Worm (Caenorhabditis elegans) whole organism, early embryonic: ENCODE measurements around the gene ZK180.7.

ENCODE experiments used
- B0310.2 ChIP-seq: sonication (generic microtip); optimal IDR thresholded peaks from 2 replicates; lab custom pipeline; 2016; ENCODE audit warnings: mild to moderate bottlenecking, missing genetic modification characterization, missing compliant biosample characterization
- F13C5.2 ChIP-seq: sonication (generic microtip); optimal IDR thresholded peaks from 2 replicates; lab custom pipeline; 2017; ENCODE audit warnings: mild to moderate bottlenecking, missing genetic modification characterization, inconsistent platforms, missing compliant biosample characterization
- aly-1 ChIP-seq: sonication (generic microtip); optimal IDR thresholded peaks from 2 replicates; lab custom pipeline; 2016; ENCODE audit warnings: missing genetic modification characterization, missing compliant biosample characterization
- ama-1 ChIP-seq: fragments of 150-350 bp; optimal IDR thresholded peaks from 2 replicates; lab custom pipeline; 2014
- ceh-13 ChIP-seq: fragments of 200-800 bp; sonication (Bioruptor generic); optimal IDR thresholded peaks from 2 replicates; lab custom pipeline; 2018; ENCODE audit warnings: mild to moderate bottlenecking, missing genetic modification characterization, missing compliant biosample characterization
- ceh-36 ChIP-seq: sonication (generic microtip); optimal IDR thresholded peaks from 2 replicates; lab custom pipeline; 2016; ENCODE audit warnings: missing genetic modification characterization, inconsistent platforms, missing compliant biosample characterization
- ets-7 ChIP-seq: sonication (generic microtip); optimal IDR thresholded peaks from 2 replicates; lab custom pipeline; 2016; ENCODE audit warnings: missing genotype, missing genetic modification characterization, missing compliant biosample characterization
- flt-1 ChIP-seq: fragments of 200-800 bp; sonication (Bioruptor generic); IDR thresholded peaks from 2 replicates; pipeline ENCODE4 v1.3.6; 2022; ENCODE audit warnings: missing genetic modification characterization, missing compliant biosample characterization
- hmbx-1 ChIP-seq: sonication (generic microtip); optimal IDR thresholded peaks from 2 replicates; lab custom pipeline; 2016; ENCODE audit warnings: mild to moderate bottlenecking, missing genetic modification characterization, missing compliant biosample characterization
- hmg-4 ChIP-seq: fragments of 200-800 bp; sonication (Bioruptor generic); optimal IDR thresholded peaks from 2 replicates; lab custom pipeline; 2018; ENCODE audit warnings: mild to moderate bottlenecking, missing genetic modification characterization, missing compliant biosample characterization
- hnd-1 ChIP-seq: sonication (generic microtip); optimal IDR thresholded peaks from 2 replicates; lab custom pipeline; 2016; ENCODE audit warnings: missing genetic modification characterization, missing compliant biosample characterization
- pes-1 ChIP-seq: fragments of 200-800 bp; sonication (Bioruptor generic); IDR thresholded peaks from 2 replicates; pipeline ENCODE4 v1.3.6; 2022; ENCODE audit warnings: missing genetic modification reagents, missing genetic modification characterization, missing compliant biosample characterization
- scrt-1 ChIP-seq: fragments of 200-800 bp; sonication (Bioruptor generic); IDR thresholded peaks from 2 replicates; pipeline ENCODE4 v1.3.6; 2022; ENCODE audit warnings: missing genetic modification characterization, missing compliant biosample characterization
- sea-1 ChIP-seq: fragments of 200-800 bp; sonication (Bioruptor generic); conservative IDR thresholded peaks from 2 replicates; pipeline ENCODE4 v1.3.6; 2022; ENCODE audit warnings: missing genetic modification characterization, missing compliant biosample characterization
- tbx-11 ChIP-seq: fragments of 200-800 bp; sonication (Bioruptor generic); IDR thresholded peaks from 2 replicates; pipeline ENCODE4 v1.3.6; 2022; ENCODE audit warnings: missing genetic modification characterization, missing compliant biosample characterization
- tbx-37 ChIP-seq: fragments of 200-800 bp; sonication (Bioruptor generic); conservative IDR thresholded peaks from 2 replicates; pipeline ENCODE4 v1.3.6; 2022; ENCODE audit warnings: missing genetic modification reagents, missing genetic modification characterization, missing compliant biosample characterization
- tra-4 ChIP-seq: sonication (generic microtip); optimal IDR thresholded peaks from 2 replicates; lab custom pipeline; 2017; ENCODE audit warnings: missing genetic modification characterization, missing compliant biosample characterization

ZK180.7 gene

DNA sequence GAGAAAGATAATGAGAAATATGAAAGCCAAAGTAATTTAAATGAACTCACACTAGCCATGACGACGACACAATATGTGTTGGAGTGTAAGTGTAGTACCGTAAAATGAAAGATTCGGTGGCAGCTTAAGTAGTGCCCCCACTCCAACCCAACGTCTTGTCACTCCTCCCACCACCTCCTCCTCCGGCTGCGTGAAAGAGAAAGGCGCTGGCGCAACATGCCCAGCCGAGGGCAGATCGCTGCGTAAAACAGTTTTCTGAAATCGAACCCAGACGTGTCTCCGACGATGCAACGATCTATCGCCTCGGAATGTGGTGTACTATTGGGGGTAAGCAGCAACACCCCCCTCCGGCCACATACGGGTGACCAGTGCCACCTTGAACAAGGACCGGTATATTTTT lies 26.7 kb downstream of the ZK180.7 start, which contains the start of gene ZK180.5:
Gene ZK180.5, minus strand, starts transcription at position 101 of the 400 bp plus-strand sequence.
- TF ChIP-seq ama-1 (lab: Kevin White, UChicago) (no peak), ceh-13 (GFP tag; lab: Kevin White, UChicago) (no peak), ceh-36 (tag; lab: Kevin White, UChicago) (no peak), ets-7 (tag; lab: Kevin White, UChicago) (no peak), hmg-4 (no peak), aly-1 (tag; lab: Kevin White, UChicago) (no peak), sea-1 (GFP tag; lab: Robert Waterston, UW) (no peak), tbx-37 (GFP tag; lab: Robert Waterston, UW) (no peak), F13C5.2 (tag; lab: Kevin White, UChicago) (no peak), flt-1 (GFP tag; lab: Robert Waterston, UW) (no peak), pes-1 (no peak), hnd-1 (tag; lab: Kevin White, UChicago) (no peak), scrt-1 (GFP tag; lab: Robert Waterston, UW) (no peak), B0310.2 (tag; lab: Kevin White, UChicago) (no peak)

DNA sequence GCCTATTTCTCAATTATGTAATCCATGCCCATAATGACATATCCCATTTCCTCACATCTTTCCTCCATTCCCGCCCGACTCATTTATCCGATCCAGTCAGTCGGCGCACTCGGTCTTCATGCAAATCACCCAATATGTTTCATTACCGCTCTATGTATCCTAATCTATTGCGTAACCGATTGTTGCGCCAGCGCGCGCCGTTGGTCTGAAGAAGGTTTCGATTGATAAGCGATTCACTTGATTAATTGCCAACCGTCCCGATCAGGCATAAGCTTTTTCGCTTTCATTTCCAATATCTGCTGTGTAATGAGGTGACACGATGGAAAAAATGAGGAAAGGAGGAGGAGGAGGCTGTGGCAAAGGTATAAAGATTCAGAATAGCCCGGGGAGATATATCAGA lies 27.8 kb downstream of the ZK180.7 start:
- TF ChIP-seq F13C5.2 (tag; lab: Kevin White, UChicago) (no peak), hmg-4 (peak; percentile 10)

DNA sequence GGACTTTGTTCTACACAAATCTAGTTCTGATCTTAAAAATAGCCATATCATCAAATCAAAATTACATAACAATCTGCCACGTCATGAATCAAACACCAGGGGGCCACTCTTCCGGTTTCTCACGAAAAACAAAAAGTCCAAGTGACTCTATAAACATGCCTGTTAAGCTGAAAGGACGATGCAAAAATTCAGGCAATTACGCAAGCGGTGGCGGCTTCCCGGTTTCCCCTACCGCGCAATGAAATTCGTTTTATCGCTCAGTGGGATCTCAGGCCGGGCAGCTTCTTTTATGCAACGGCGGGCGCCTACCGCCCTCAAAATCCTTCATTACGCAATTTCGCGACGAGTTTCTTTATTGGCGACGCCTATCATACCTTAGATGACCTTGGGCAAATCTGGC lies 29.4 kb downstream of the ZK180.7 start:
- TF ChIP-seq aly-1 (tag; lab: Kevin White, UChicago): no peak

DNA sequence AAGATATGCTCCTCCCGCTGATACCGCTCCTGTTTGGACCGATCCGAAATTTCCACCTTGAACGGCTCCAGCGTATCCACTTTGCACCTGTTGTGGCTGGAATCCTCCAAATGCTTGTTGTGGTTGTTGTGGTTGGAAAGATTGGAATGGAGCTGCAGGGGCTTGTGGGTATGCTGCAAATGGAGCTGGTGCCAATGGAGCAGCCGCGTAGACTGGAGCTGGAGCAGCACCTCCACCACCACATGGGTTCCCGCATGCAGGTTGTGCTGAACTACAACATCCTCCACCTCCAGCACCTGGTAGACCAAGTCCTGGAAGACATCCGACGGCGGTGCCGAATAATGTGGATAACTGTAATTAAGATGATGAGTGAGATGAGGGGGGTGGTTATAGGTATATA lies 33.1 kb downstream of the ZK180.7 start:
- TF ChIP-seq tbx-11 (GFP tag; lab: Robert Waterston, UW) (no peak), sea-1 (GFP tag; lab: Robert Waterston, UW) (no peak), tbx-37 (GFP tag; lab: Robert Waterston, UW) (no peak), hnd-1 (tag; lab: Kevin White, UChicago) (no peak), F13C5.2 (tag; lab: Kevin White, UChicago) (no peak), ceh-36 (tag; lab: Kevin White, UChicago) (no peak), ama-1 (lab: Kevin White, UChicago) (no peak), pes-1 (no peak), hmg-4 (no peak), scrt-1 (GFP tag; lab: Robert Waterston, UW) (no peak), ceh-13 (GFP tag; lab: Kevin White, UChicago) (no peak), B0310.2 (tag; lab: Kevin White, UChicago) (no peak), flt-1 (GFP tag; lab: Robert Waterston, UW) (no peak), tra-4 (tag; lab: Kevin White, UChicago) (no peak), hmbx-1 (tag; lab: Kevin White, UChicago) (no peak), aly-1 (tag; lab: Kevin White, UChicago) (no peak)

DNA sequence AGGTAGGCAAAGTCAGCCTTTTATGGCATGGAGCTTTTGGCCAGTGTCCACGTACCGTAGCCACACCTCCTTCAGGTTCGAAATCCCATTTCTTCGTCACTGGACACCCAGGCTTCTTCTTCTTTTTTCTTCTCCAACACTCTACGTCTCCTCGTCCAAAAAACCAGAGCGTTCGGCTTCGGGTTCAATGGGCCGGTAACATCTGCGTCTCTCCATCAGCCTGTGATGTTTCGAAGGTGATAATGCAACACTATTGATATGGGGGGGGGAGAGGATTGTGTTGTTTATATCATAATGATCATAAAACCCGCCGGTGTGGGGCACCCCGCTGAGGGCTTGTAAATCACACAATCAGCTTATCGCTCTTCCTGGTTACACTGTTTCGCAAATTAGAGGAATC lies 34.6 kb downstream of the ZK180.7 start, which contains the start of gene ZK180.6:
Gene ZK180.6, minus strand, starts transcription at position 101 of the 400 bp plus-strand sequence.
- TF ChIP-seq flt-1 (GFP tag; lab: Robert Waterston, UW): no peak
- TF ChIP-seq F13C5.2 (tag; lab: Kevin White, UChicago): no peak
- no peak for TF ChIP-seq hnd-1 (tag; lab: Kevin White, UChicago)
- TF ChIP-seq tra-4 (tag; lab: Kevin White, UChicago): no peak
- no peak for TF ChIP-seq sea-1 (GFP tag; lab: Robert Waterston, UW)
- no peak for TF ChIP-seq hmbx-1 (tag; lab: Kevin White, UChicago)
- no peak for TF ChIP-seq ama-1 (lab: Kevin White, UChicago)
- no peak for TF ChIP-seq ceh-36 (tag; lab: Kevin White, UChicago)
- TF ChIP-seq scrt-1 (GFP tag; lab: Robert Waterston, UW): no peak
- TF ChIP-seq aly-1 (tag; lab: Kevin White, UChicago): no peak
- no peak for TF ChIP-seq tbx-37 (GFP tag; lab: Robert Waterston, UW)
- TF ChIP-seq ceh-13 (GFP tag; lab: Kevin White, UChicago): no peak
- TF ChIP-seq hmg-4: no peak
- TF ChIP-seq ets-7 (tag; lab: Kevin White, UChicago): no peak
- no peak for TF ChIP-seq B0310.2 (tag; lab: Kevin White, UChicago)
- no peak for TF ChIP-seq tbx-11 (GFP tag; lab: Robert Waterston, UW)
- TF ChIP-seq pes-1: no peak

DNA sequence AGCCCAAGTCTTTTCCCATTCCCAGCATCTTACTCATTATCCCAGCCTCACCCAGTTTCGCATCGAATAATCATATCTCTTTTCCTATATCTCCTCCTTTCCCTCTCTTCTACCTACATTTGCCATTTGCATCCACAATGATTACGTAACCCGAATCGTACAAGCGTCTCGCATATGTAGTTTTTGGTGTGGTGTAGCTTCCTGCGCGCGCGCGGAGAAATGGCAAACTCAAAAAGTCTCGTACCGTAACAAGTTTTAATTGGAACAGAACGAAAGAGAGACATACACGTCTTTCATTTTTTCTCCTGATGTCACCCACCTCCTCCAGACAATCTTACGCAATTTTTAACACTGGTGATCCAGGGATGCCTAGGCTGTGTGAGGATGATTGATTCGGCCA lies 35.7 kb downstream of the ZK180.7 start:
- TF ChIP-seq ama-1 (lab: Kevin White, UChicago) (no peak), aly-1 (tag; lab: Kevin White, UChicago) (no peak), tbx-37 (GFP tag; lab: Robert Waterston, UW) (no peak), pes-1 (no peak), ceh-36 (tag; lab: Kevin White, UChicago) (no peak), ets-7 (tag; lab: Kevin White, UChicago) (no peak), ceh-13 (GFP tag; lab: Kevin White, UChicago) (no peak), F13C5.2 (tag; lab: Kevin White, UChicago) (no peak), sea-1 (GFP tag; lab: Robert Waterston, UW) (no peak)

DNA sequence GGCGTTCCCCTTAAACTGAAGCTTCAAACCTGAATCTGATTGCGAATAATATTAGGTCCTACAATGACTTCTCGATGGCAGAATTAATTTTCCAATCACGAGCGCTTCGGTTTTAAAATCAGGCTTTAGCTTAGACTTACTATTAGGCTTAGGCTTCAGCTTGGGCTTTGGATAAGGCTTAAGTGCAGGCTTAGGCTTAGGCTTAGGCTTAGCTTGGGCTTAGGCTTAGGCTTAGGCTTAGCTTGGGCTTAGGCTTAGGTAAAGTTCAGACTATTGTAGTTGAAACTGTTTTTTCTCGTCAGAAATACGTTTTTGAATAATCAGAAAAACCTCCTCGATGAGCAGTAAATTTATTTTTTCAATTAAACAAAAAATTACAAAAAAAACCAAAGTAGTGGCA lies 36.4 kb downstream of the ZK180.7 start:
- no peak for TF ChIP-seq hmg-4
- TF ChIP-seq ceh-36 (tag; lab: Kevin White, UChicago): peak; percentile 72

DNA sequence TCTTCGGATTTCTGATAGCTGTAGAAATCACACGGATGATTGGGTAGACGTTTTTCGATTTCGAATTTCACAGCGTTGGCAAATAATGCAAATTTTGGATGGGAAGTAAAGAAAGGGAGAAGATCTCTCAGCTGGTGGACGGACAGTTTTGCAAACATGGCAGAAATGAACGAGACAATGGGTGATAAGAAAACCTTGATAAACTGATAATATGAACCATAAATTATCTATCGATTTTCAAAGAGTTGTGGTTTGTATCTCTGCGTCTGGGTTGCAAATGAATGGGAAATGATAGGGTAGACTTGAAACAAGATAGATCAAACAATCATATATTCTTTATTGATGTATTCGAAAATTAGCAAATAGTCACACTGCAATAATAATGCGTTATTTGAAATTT lies 39.8 kb downstream of the ZK180.7 start, which contains the start of gene ZK185.3:
Gene ZK185.3, minus strand, starts transcription at position 263 of the 400 bp plus-strand sequence.
- TF ChIP-seq tra-4 (tag; lab: Kevin White, UChicago): no peak
- no peak for TF ChIP-seq ceh-13 (GFP tag; lab: Kevin White, UChicago)
- no peak for TF ChIP-seq F13C5.2 (tag; lab: Kevin White, UChicago)
